Worm (Caenorhabditis elegans) whole organism, mixed stage, embryonic: Measurements from ENCODE around the gene dct-8.

ENCODE experiments used
- bed-3 ChIP-seq: fragments of 200-800 bp; sonication (Bioruptor generic); optimal IDR thresholded peaks from 3 replicates; lab custom pipeline; 2018; ENCODE audit warnings: mild to moderate bottlenecking, missing genetic modification characterization, moderate library complexity, missing compliant biosample characterization
- blmp-1 ChIP-seq: fragments of 150-350 bp; optimal IDR thresholded peaks from 2 replicates; lab custom pipeline; 2014; ENCODE audit warnings: missing biosample characterization, missing genetic modification characterization
- ceh-39 ChIP-seq: fragments of 150-350 bp; optimal IDR thresholded peaks from 2 replicates; lab custom pipeline; 2014; ENCODE audit warnings: missing biosample characterization, missing genetic modification characterization
- ceh-43 ChIP-seq: fragments of 200-800 bp; sonication (Bioruptor generic); optimal IDR thresholded peaks from 2 replicates; lab custom pipeline; 2018; ENCODE audit warnings: mild to moderate bottlenecking, missing genetic modification characterization, moderate library complexity, missing compliant biosample characterization
- ceh-83 ChIP-seq: fragments of 200-800 bp; sonication (Bioruptor generic); optimal IDR thresholded peaks from 2 replicates; lab custom pipeline; 2018; ENCODE audit warnings: mild to moderate bottlenecking, missing genetic modification characterization, missing compliant biosample characterization
- ces-1 ChIP-seq: fragments of 150-350 bp; optimal IDR thresholded peaks from 2 replicates; lab custom pipeline; 2014; ENCODE audit warnings: missing biosample characterization, missing genetic modification reagents, missing genetic modification characterization
- cnd-1 ChIP-seq: fragments of 200-800 bp; sonication (Bioruptor generic); optimal IDR thresholded peaks from 2 replicates; lab custom pipeline; 2018; ENCODE audit warnings: mild to moderate bottlenecking, missing genetic modification characterization, missing compliant biosample characterization
- drap-1 ChIP-seq: fragments of 200-800 bp; sonication (Bioruptor generic); optimal IDR thresholded peaks from 3 replicates; lab custom pipeline; 2018; ENCODE audit warnings: mild to moderate bottlenecking, missing genetic modification characterization, missing compliant biosample characterization
- flh-1 ChIP-seq: fragments of 200-800 bp; sonication (Bioruptor generic); optimal IDR thresholded peaks from 2 replicates; lab custom pipeline; 2018; ENCODE audit warnings: mild to moderate bottlenecking, missing genetic modification characterization, moderate library complexity, missing compliant biosample characterization
- ham-2 ChIP-seq: fragments of 200-800 bp; sonication (Bioruptor generic); optimal IDR thresholded peaks from 2 replicates; lab custom pipeline; 2018; ENCODE audit warnings: mild to moderate bottlenecking, missing genetic modification characterization, missing compliant biosample characterization
- hlh-1 ChIP-seq: fragments of 150-350 bp; optimal IDR thresholded peaks from 2 replicates; lab custom pipeline; 2014; ENCODE audit warnings: missing biosample characterization, missing genetic modification reagents, missing genetic modification characterization
- lin-32 ChIP-seq: fragments of 200-800 bp; sonication (Bioruptor generic); optimal IDR thresholded peaks from 2 replicates; lab custom pipeline; 2018; ENCODE audit warnings: mild to moderate bottlenecking, missing genetic modification characterization, missing compliant biosample characterization
- mab-5 ChIP-seq: fragments of 150-350 bp; optimal IDR thresholded peaks from 2 replicates; lab custom pipeline; 2014; ENCODE audit warnings: missing biosample characterization, missing genetic modification characterization
- mep-1 ChIP-seq: fragments of 150-350 bp; optimal IDR thresholded peaks from 2 replicates; lab custom pipeline; 2017; ENCODE audit warnings: missing biosample characterization, missing genetic modification reagents, missing genetic modification characterization, inconsistent platforms
- mls-2 ChIP-seq: sonication (generic microtip); optimal IDR thresholded peaks from 2 replicates; lab custom pipeline; 2016; ENCODE audit warnings: mild to moderate bottlenecking, missing genetic modification characterization, moderate library complexity, missing compliant biosample characterization
- nhr-12 ChIP-seq: fragments of 150-350 bp; optimal IDR thresholded peaks from 2 replicates; lab custom pipeline; 2014; ENCODE audit warnings: missing biosample characterization, missing genetic modification characterization
- nhr-2 ChIP-seq: fragments of 150-350 bp; optimal IDR thresholded peaks from 2 replicates; lab custom pipeline; 2014; ENCODE audit warnings: missing biosample characterization, missing genetic modification characterization
- nhr-28 ChIP-seq: fragments of 150-350 bp; optimal IDR thresholded peaks from 2 replicates; lab custom pipeline; 2014; ENCODE audit warnings: missing biosample characterization, missing genetic modification characterization
- nhr-76 ChIP-seq: sonication (generic microtip); optimal IDR thresholded peaks from 2 replicates; lab custom pipeline; 2017; ENCODE audit warnings: missing biosample characterization, missing genetic modification characterization
- pha-4 ChIP-seq: fragments of 150-350 bp; optimal IDR thresholded peaks from 2 replicates; lab custom pipeline; 2018; ENCODE audit warnings: missing biosample characterization, missing genetic modification reagents, missing genetic modification characterization
- snpc-4 ChIP-seq: fragments of 150-350 bp; optimal IDR thresholded peaks from 2 replicates; lab custom pipeline; 2014; ENCODE audit warnings: missing biosample characterization, missing genetic modification characterization
- sptf-1 ChIP-seq: sonication (generic microtip); optimal IDR thresholded peaks from 2 replicates; lab custom pipeline; 2017; ENCODE audit warnings: mild to moderate bottlenecking, missing genetic modification characterization, moderate library complexity, missing compliant biosample characterization
- tbx-8 ChIP-seq: fragments of 200-800 bp; sonication (Bioruptor generic); optimal IDR thresholded peaks from 2 replicates; lab custom pipeline; 2018; ENCODE audit warnings: mild to moderate bottlenecking, missing genetic modification characterization, moderate library complexity, missing compliant biosample characterization
- unc-62 ChIP-seq: fragments of 150-350 bp; optimal IDR thresholded peaks from 2 replicates; lab custom pipeline; 2014; ENCODE audit warnings: missing biosample characterization, missing genetic modification reagents, missing genetic modification characterization
- zip-8 ChIP-seq: fragments of 150-350 bp; optimal IDR thresholded peaks from 2 replicates; lab custom pipeline; 2014; ENCODE audit warnings: missing biosample characterization, missing genetic modification characterization
- ztf-11 ChIP-seq: fragments of 150-350 bp; optimal IDR thresholded peaks from 2 replicates; lab custom pipeline; 2014; ENCODE audit warnings: missing biosample characterization, missing genetic modification characterization

The dct-8 gene

ce11 chrIV:3885369-3885768 is 9.5 kb upstream of the dct-8 start, which contains the start of gene oac-22:
TSS of gene oac-22 (plus strand) at chrIV:3885669.
- TF ChIP-seq blmp-1 (no peak), ztf-11 (no peak), flh-1 (GFP tag; lab: Kevin White, UChicago) (no peak), ceh-39 (tag; lab: Kevin White, UChicago) (no peak), mab-5 (tag; lab: Kevin White, UChicago) (no peak), mls-2 (tag; lab: Kevin White, UChicago) (no peak), nhr-2 (tag; lab: Kevin White, UChicago) (no peak), drap-1 (GFP tag; lab: Kevin White, UChicago) (no peak), hlh-1 (no peak), cnd-1 (tag; lab: Kevin White, UChicago) (no peak)
- TF ChIP-seq, all 35 proteins: peak for 0

DNA sequence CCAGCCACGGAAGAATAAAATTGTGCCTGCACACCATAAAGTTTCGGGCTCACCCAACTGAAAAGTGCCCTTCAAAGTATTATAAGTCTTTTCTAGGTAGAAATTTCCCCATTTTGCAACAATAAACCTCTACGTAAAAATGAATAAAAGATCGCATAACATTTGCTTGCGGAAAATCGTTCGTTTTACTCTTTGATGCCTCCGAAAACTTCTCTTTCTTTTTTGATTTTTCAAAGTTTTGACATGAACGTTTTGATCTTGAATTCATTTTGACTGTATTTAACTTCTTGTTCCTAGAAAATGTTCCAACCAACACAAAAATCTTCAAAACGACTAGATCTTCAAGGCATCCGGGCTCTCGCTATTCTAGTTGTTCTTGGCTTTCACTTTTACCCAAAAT is 5.9 kb upstream of the dct-8 start, which contains the start of gene oac-21:
Gene oac-21 (plus strand): TSS at position 301 of the 400 bp plus-strand sequence.
- TF ChIP-seq nhr-76 (tag; lab: Kevin White, UChicago) (no peak), sptf-1 (tag; lab: Kevin White, UChicago) (no peak), pha-4 (no peak), flh-1 (GFP tag; lab: Kevin White, UChicago) (no peak), zip-8 (no peak), lin-32 (no peak), cnd-1 (tag; lab: Kevin White, UChicago) (no peak), blmp-1 (no peak), mls-2 (tag; lab: Kevin White, UChicago) (no peak), ceh-39 (tag; lab: Kevin White, UChicago) (no peak), ztf-11 (no peak), mep-1 (tag; lab: Kevin White, UChicago) (no peak), nhr-28 (no peak), snpc-4 (tag; lab: Kevin White, UChicago) (no peak), ceh-43 (no peak), tbx-8 (GFP tag; lab: Kevin White, UChicago) (no peak), drap-1 (GFP tag; lab: Kevin White, UChicago) (no peak)

- TF ChIP-seq ztf-11 = no peak
- no peak for TF ChIP-seq ceh-83 (GFP tag; lab: Kevin White, UChicago)
- no peak for TF ChIP-seq lin-32
- TF ChIP-seq nhr-12 (tag; lab: Kevin White, UChicago) = no peak
- no peak for TF ChIP-seq sptf-1 (tag; lab: Kevin White, UChicago)
- no peak for TF ChIP-seq nhr-2 (tag; lab: Kevin White, UChicago)
- no peak for TF ChIP-seq ceh-43
- TF ChIP-seq nhr-28 = no peak
- TF ChIP-seq mls-2 (tag; lab: Kevin White, UChicago) = no peak
- no peak for TF ChIP-seq ces-1 (GFP tag; lab: Kevin White, UChicago)
- TF ChIP-seq flh-1 (GFP tag; lab: Kevin White, UChicago) = no peak
- TF ChIP-seq pha-4 = no peak
- no peak for TF ChIP-seq snpc-4 (tag; lab: Kevin White, UChicago)
- TF ChIP-seq zip-8 = no peak
- no peak for TF ChIP-seq nhr-76 (tag; lab: Kevin White, UChicago)
- TF ChIP-seq ham-2 = no peak
- TF ChIP-seq mep-1 (tag; lab: Kevin White, UChicago) = no peak
- no peak for TF ChIP-seq bed-3 (GFP tag; lab: Kevin White, UChicago)
- no peak for TF ChIP-seq unc-62 (GFP tag; lab: Kevin White, UChicago)
- TF ChIP-seq, all 35 proteins: peak for 0
Observed at ce11 chrIV:3892027-3892426, 2.8 kb upstream of the dct-8 start, which contains the start of gene F56D6.9. TSS of gene F56D6.9 (plus strand) at chrIV:3892327.

DNA sequence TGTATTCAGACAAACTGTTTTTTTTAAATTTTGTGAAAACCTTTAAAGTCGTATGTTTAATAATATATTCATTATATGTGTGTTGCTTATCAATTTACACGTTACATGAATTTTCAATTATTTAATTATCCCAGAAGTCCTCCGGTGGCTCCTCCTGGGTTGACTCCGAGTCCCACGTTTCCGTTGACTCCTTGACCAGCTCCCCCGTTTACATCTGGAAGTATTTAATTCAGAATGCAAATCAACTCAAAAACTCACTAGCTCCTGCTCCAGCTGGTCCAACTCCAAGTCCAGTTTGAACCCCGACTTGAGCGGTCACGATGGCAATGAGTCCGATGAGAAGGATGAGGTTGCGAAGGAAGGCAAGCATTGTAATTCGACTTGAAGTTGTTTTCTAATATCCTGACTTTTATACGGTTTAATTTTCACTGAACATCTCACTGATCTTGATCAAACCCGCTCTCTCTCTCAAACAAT is 828 bp upstream of the dct-8 start, which contains the start of gene F56D6.8:
Gene F56D6.8 (minus strand): TSS at position 427 of the 477 bp plus-strand sequence.
- TF ChIP-seq unc-62 (GFP tag; lab: Kevin White, UChicago) (no peak), nhr-12 (tag; lab: Kevin White, UChicago) (no peak), blmp-1 (no peak), tbx-8 (GFP tag; lab: Kevin White, UChicago) (no peak)

DNA sequence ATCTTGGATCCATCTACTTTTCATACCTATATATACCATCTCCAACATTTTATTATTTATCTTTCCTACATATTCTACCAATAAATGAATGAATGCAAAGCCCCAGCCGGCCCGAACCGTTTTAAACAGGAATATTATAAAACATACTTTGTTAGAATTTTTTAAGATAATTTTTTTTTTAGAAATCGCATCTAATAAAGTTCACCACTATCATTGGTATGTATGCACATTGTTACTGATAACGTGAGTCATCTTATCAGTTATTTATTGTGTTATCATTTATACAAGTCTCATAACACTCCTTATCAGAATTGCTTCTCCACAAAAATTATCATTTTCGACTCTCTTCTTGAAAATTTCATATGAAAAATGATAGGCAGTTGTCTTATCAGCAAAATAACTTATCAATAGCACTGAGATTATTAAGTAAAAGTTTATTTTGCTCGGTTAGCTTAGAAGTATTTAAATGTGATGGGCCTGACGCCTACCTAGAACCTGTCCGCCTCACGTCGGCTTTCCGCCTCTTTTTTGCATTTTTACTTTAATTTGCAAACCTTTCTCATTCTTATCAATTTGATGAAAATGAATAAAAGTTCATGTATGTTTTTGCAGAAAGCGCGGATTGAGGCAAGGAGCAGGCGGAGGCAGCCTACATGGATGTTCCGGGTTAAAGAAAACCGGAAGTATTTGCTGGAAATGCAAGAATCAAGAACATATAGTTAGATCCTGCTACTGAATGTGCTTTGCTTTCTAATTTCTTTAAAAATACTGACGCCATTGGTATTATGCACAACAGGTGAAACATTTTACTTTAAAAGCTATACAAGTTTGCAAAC is 5.1 kb downstream of the dct-8 start, which contains the start of gene srz-62:
Gene srz-62 (plus strand): TSS at position 786 of the 836 bp plus-strand sequence.
- TF ChIP-seq mab-5 (tag; lab: Kevin White, UChicago) (no peak), nhr-12 (tag; lab: Kevin White, UChicago) (no peak)

DNA sequence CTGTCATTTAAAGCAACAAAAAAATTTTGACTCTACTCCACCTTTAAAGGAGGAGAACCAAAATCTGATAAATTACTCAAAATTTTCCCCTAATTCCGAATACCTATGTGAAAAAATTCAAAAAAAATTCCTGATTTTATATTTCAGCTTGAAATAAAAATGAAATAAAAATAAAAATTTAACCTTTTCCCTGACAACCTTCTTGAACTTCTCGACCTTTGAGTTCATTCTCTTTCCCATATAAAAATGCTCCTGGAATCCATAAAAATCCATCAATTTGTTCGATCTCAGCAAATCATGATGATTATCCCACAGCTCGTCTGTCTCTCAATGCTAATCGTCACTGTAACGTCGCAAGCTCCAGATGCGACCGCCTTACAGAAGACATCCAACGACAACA is 8.1 kb downstream of the dct-8 start, which contains the start of gene F56D6.6:
Gene F56D6.6 (plus strand): TSS at position 301 of the 400 bp plus-strand sequence.
- TF ChIP-seq snpc-4 (tag; lab: Kevin White, UChicago) (no peak), nhr-28 (no peak), sptf-1 (tag; lab: Kevin White, UChicago) (no peak), nhr-2 (tag; lab: Kevin White, UChicago) (no peak), blmp-1 (no peak), mls-2 (tag; lab: Kevin White, UChicago) (no peak)
